Worm (Caenorhabditis elegans): ENCODE data around the gene wrt-9.

- TF ChIP-seq hmbx-1 (tag; optimal IDR thresholded peaks at IDR 0.05) (no peak), flt-1 (GFP tag; IDR thresholded peaks at IDR 0.05) (no peak), sea-1 (GFP tag; conservative IDR thresholded peaks at IDR 0.05) (no peak), ama-1 (optimal IDR thresholded peaks at IDR 0.05) (no peak), aly-1 (tag; optimal IDR thresholded peaks at IDR 0.05) (no peak), F13C5.2 (tag; optimal IDR thresholded peaks at IDR 0.05) (no peak), pes-1 (GFP tag; IDR thresholded peaks at IDR 0.05) (no peak), scrt-1 (GFP tag; IDR thresholded peaks at IDR 0.05) (no peak), ceh-13 (GFP tag; optimal IDR thresholded peaks at IDR 0.05) (no peak), tbx-11 (GFP tag; IDR thresholded peaks at IDR 0.05) (no peak), hnd-1 (tag; optimal IDR thresholded peaks at IDR 0.05) (no peak), tbx-37 (GFP tag; conservative IDR thresholded peaks at IDR 0.05) (no peak), B0310.2 (tag; optimal IDR thresholded peaks at IDR 0.05) (no peak)
These were observed at the start of gene wrt-9 for ce11 chrX:1576337-1576736.

All from whole organism, early embryonic.